Worm (Caenorhabditis elegans) whole organism, L3 larva: ENCODE results near the gene ZK353.4.

Experiments
- R02D3.7 ChIP-seq: fragments of 150-350 bp; optimal IDR thresholded peaks from 2 replicates; lab custom pipeline; 2014; ENCODE audit warnings: missing biosample characterization, missing genetic modification characterization
- ZK546.5 ChIP-seq: sonication (generic microtip); optimal IDR thresholded peaks from 2 replicates; lab custom pipeline; 2017; ENCODE audit warnings: missing biosample characterization, missing genetic modification characterization
- ama-1 ChIP-seq: fragments of 150-350 bp; optimal IDR thresholded peaks from 2 replicates; lab custom pipeline; 2018
- ceh-16 ChIP-seq: sonication (generic microtip); optimal IDR thresholded peaks from 2 replicates; lab custom pipeline; 2017; ENCODE audit warnings: missing biosample characterization, missing genetic modification characterization
- ceh-28 ChIP-seq: fragments of 150-350 bp; optimal IDR thresholded peaks from 2 replicates; lab custom pipeline; 2014; ENCODE audit warnings: missing biosample characterization, missing genetic modification reagents, missing genetic modification characterization
- ceh-82 ChIP-seq: fragments of 150-350 bp; optimal IDR thresholded peaks from 2 replicates; lab custom pipeline; 2014; ENCODE audit warnings: missing biosample characterization, missing genetic modification characterization
- ceh-9 ChIP-seq: sonication (generic microtip); optimal IDR thresholded peaks from 2 replicates; lab custom pipeline; 2018; ENCODE audit warnings: missing biosample characterization, missing genetic modification characterization
- daf-12 ChIP-seq: fragments of 150-350 bp; optimal IDR thresholded peaks from 2 replicates; lab custom pipeline; 2014; ENCODE audit warnings: missing biosample characterization, missing genetic modification reagents, missing genetic modification characterization
- egl-5 ChIP-seq: fragments of 150-350 bp; optimal IDR thresholded peaks from 2 replicates; lab custom pipeline; 2017; ENCODE audit warnings: missing biosample characterization, missing genetic modification reagents, missing genetic modification characterization, inconsistent platforms
- elt-1 ChIP-seq: fragments of 150-350 bp; optimal IDR thresholded peaks from 2 replicates; lab custom pipeline; 2014; ENCODE audit warnings: missing biosample characterization, missing genetic modification characterization
- elt-2 ChIP-seq: sonication (generic microtip); optimal IDR thresholded peaks from 2 replicates; lab custom pipeline; 2016; ENCODE audit warnings: missing genetic modification reagents, mild to moderate bottlenecking, missing genetic modification characterization, missing compliant biosample characterization
- fkh-10 ChIP-seq: sonication (generic microtip); optimal IDR thresholded peaks from 2 replicates; lab custom pipeline; 2017; ENCODE audit warnings: missing biosample characterization, missing genetic modification reagents, missing genetic modification characterization
- fkh-2 ChIP-seq: fragments of 150-350 bp; optimal IDR thresholded peaks from 2 replicates; lab custom pipeline; 2014; ENCODE audit warnings: missing biosample characterization, missing genetic modification reagents, missing genetic modification characterization
- fos-1 ChIP-seq: fragments of 150-350 bp; optimal IDR thresholded peaks from 2 replicates; lab custom pipeline; 2014; ENCODE audit warnings: missing biosample characterization, missing genetic modification characterization
- hmg-11 ChIP-seq: sonication (generic microtip); optimal IDR thresholded peaks from 2 replicates; lab custom pipeline; 2016; ENCODE audit warnings: missing genetic modification characterization, missing compliant biosample characterization
- jun-1 ChIP-seq: fragments of 150-350 bp; optimal IDR thresholded peaks from 2 replicates; lab custom pipeline; 2014; ENCODE audit warnings: missing biosample characterization, missing genetic modification reagents, missing genetic modification characterization
- lin-15B ChIP-seq: fragments of 150-350 bp; optimal IDR thresholded peaks from 2 replicates; lab custom pipeline; 2014; ENCODE audit warnings: missing biosample characterization, missing genetic modification characterization
- lin-39 ChIP-seq: fragments of 150-350 bp; optimal IDR thresholded peaks from 2 replicates; lab custom pipeline; 2018; ENCODE audit warnings: missing biosample characterization, missing genetic modification reagents, missing genetic modification characterization
- lsy-12 ChIP-seq: sonication (generic microtip); optimal IDR thresholded peaks from 2 replicates; lab custom pipeline; 2016; ENCODE audit warnings: mild to moderate bottlenecking, missing genetic modification characterization, missing compliant biosample characterization
- mdl-1 ChIP-seq: fragments of 150-350 bp; optimal IDR thresholded peaks from 2 replicates; lab custom pipeline; 2014; ENCODE audit warnings: missing biosample characterization, missing genetic modification characterization
- nfya-1 ChIP-seq: sonication (generic microtip); optimal IDR thresholded peaks from 2 replicates; lab custom pipeline; 2017; ENCODE audit warnings: missing genetic modification characterization, mild to moderate bottlenecking, missing compliant biosample characterization, antibody characterized with exemption, moderate library complexity; ENCODE audit not compliant: insufficient read depth
- nhr-11 ChIP-seq: fragments of 150-350 bp; optimal IDR thresholded peaks from 2 replicates; lab custom pipeline; 2014; ENCODE audit warnings: missing biosample characterization, missing genetic modification characterization
- nhr-12 ChIP-seq: fragments of 150-350 bp; optimal IDR thresholded peaks from 2 replicates; lab custom pipeline; 2014; ENCODE audit warnings: missing biosample characterization, missing genetic modification characterization
- nhr-23 ChIP-seq: fragments of 150-350 bp; optimal IDR thresholded peaks from 2 replicates; lab custom pipeline; 2014; ENCODE audit warnings: missing biosample characterization, missing genetic modification reagents, missing genetic modification characterization
- nhr-25 ChIP-seq: sonication (generic microtip); optimal IDR thresholded peaks from 2 replicates; lab custom pipeline; 2017; ENCODE audit warnings: missing biosample characterization, missing genetic modification characterization
- nhr-28 ChIP-seq: fragments of 150-350 bp; optimal IDR thresholded peaks from 2 replicates; lab custom pipeline; 2014; ENCODE audit warnings: missing biosample characterization, missing genetic modification characterization
- nhr-43 ChIP-seq: sonication (generic microtip); optimal IDR thresholded peaks from 2 replicates; lab custom pipeline; 2016; ENCODE audit warnings: mild to moderate bottlenecking, missing genetic modification characterization, missing compliant biosample characterization; ENCODE audit not compliant: poor library complexity, severe bottlenecking
- nhr-67 ChIP-seq: fragments of 150-350 bp; optimal IDR thresholded peaks from 2 replicates; lab custom pipeline; 2014; ENCODE audit warnings: missing biosample characterization, missing genetic modification characterization
- nhr-76 ChIP-seq: fragments of 150-350 bp; sonication (generic microtip); optimal IDR thresholded peaks from 5 replicates; lab custom pipeline; 2014; ENCODE audit warnings: missing biosample characterization, missing genetic modification characterization
- nhr-77 ChIP-seq: fragments of 150-350 bp; optimal IDR thresholded peaks from 2 replicates; lab custom pipeline; 2014; ENCODE audit warnings: missing biosample characterization, missing genetic modification characterization
- pha-4 ChIP-seq: fragments of 150-350 bp; optimal IDR thresholded peaks from 2 replicates; lab custom pipeline; 2014; ENCODE audit warnings: missing biosample characterization, missing genetic modification reagents, missing genetic modification characterization
- pqm-1 ChIP-seq: fragments of 150-350 bp; optimal IDR thresholded peaks from 2 replicates; lab custom pipeline; 2017; ENCODE audit warnings: missing biosample characterization, missing genetic modification characterization, inconsistent platforms
- sea-2 ChIP-seq: fragments of 150-350 bp; sonication (generic microtip); optimal IDR thresholded peaks from 4 replicates; lab custom pipeline; 2014; ENCODE audit warnings: missing biosample characterization, missing genetic modification reagents, missing genetic modification characterization
- skn-1 ChIP-seq: fragments of 150-350 bp; optimal IDR thresholded peaks from 2 replicates; lab custom pipeline; 2014; ENCODE audit warnings: missing biosample characterization, missing genetic modification characterization
- snpc-4 ChIP-seq: fragments of 150-350 bp; optimal IDR thresholded peaks from 2 replicates; lab custom pipeline; 2014; ENCODE audit warnings: missing biosample characterization, missing genetic modification characterization
- tbx-2 ChIP-seq: sonication (generic microtip); optimal IDR thresholded peaks from 2 replicates; lab custom pipeline; 2016; ENCODE audit warnings: mild to moderate bottlenecking, missing genetic modification characterization, missing compliant biosample characterization
- unc-39 ChIP-seq: sonication (generic microtip); optimal IDR thresholded peaks from 4 replicates; lab custom pipeline; 2017; ENCODE audit warnings: missing biosample characterization, missing genetic modification characterization
- unc-62 ChIP-seq: fragments of 150-350 bp; sonication (generic microtip); optimal IDR thresholded peaks from 4 replicates; lab custom pipeline; 2014; ENCODE audit warnings: missing biosample characterization, missing genetic modification reagents, missing genetic modification characterization
- zag-1 ChIP-seq: fragments of 150-350 bp; optimal IDR thresholded peaks from 2 replicates; lab custom pipeline; 2014; ENCODE audit warnings: missing biosample characterization, missing genetic modification characterization
- ztf-11 ChIP-seq: fragments of 150-350 bp; optimal IDR thresholded peaks from 2 replicates; lab custom pipeline; 2014; ENCODE audit warnings: missing biosample characterization, missing genetic modification characterization
- ztf-4 ChIP-seq: fragments of 150-350 bp; optimal IDR thresholded peaks from 2 replicates; lab custom pipeline; 2014; ENCODE audit warnings: missing biosample characterization, missing genetic modification characterization

The ZK353.4 gene

ce11 chrIII:8426271-8426670, 36.8 kb upstream of the ZK353.4 start, which contains the start of gene cec-1:
Gene cec-1, plus strand, starts transcription at chrIII:8426333.
- peak; percentile 14 for TF ChIP-seq nhr-25
- peak; percentile 35 for TF ChIP-seq pha-4
- no peak for TF ChIP-seq hmg-11 (tag; lab: Kevin White, UChicago)
- peak; percentile 12 for TF ChIP-seq nhr-23 (tag; lab: Kevin White, UChicago)
- TF ChIP-seq nfya-1, result peak; percentile 35

DNA sequence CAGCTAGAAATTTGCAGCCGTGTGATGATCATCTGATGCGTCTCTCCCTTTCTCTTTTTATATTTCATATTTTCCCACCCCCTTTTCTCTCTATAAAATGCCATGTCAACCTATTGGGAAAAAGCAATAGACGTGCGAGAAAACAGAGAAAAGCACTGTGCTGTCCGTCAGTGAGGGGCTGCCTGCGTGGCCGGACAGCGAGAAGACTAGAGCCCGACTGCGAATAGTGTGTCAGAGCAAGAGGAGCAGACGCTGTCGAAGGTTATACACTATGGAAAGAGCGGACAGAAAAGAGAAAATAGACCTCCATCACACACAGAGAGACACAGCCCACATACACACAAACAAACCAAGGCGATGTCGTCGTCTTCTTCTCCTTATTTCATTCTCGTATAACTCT, 35.6 kb upstream of the ZK353.4 start:
- peak; percentile 49 for TF ChIP-seq ama-1 (lab: Kevin White, UChicago)
- TF ChIP-seq elt-2 (tag; lab: Kevin White, UChicago), result peak; percentile 74
- peak; percentile 98 for TF ChIP-seq nfya-1
- no peak for TF ChIP-seq ceh-9 (tag; lab: Kevin White, UChicago)
- peak; percentile 83 for TF ChIP-seq skn-1
- TF ChIP-seq pha-4, result peak; percentile 67
- no peak for TF ChIP-seq nhr-76 (tag; lab: Kevin White, UChicago)
- TF ChIP-seq ceh-82 (tag; lab: Kevin White, UChicago), result no peak
- TF ChIP-seq jun-1, result peak; percentile 81
- peak; percentile 22 for TF ChIP-seq lin-15B (tag; lab: Kevin White, UChicago)
- TF ChIP-seq nhr-28 (tag; lab: Kevin White, UChicago), result no peak
- no peak for TF ChIP-seq zag-1
- peak; percentile 52 for TF ChIP-seq nhr-25
- TF ChIP-seq tbx-2, result peak; percentile 30
- no peak for TF ChIP-seq ZK546.5 (tag; lab: Kevin White, UChicago)
- TF ChIP-seq nhr-67 (tag; lab: Kevin White, UChicago), result no peak
- TF ChIP-seq nhr-77 (tag; lab: Kevin White, UChicago), result no peak
- TF ChIP-seq hmg-11 (tag; lab: Kevin White, UChicago), result peak; percentile 97
- TF ChIP-seq ceh-28 (tag; lab: Kevin White, UChicago), result peak; percentile 18
- TF ChIP-seq fos-1 (tag; lab: Kevin White, UChicago), result no peak
- no peak for TF ChIP-seq nhr-12 (tag; lab: Kevin White, UChicago)
- peak; percentile 74 for TF ChIP-seq pqm-1 (tag; lab: Kevin White, UChicago)
- TF ChIP-seq unc-39 (tag; lab: Kevin White, UChicago), result no peak
- no peak for TF ChIP-seq egl-5 (tag; lab: Kevin White, UChicago)
- peak; percentile 3 for TF ChIP-seq elt-1 (tag; lab: Kevin White, UChicago)
- peak; percentile 22 for TF ChIP-seq nhr-11
- no peak for TF ChIP-seq daf-12 (tag; lab: Kevin White, UChicago)
- peak; percentile 9 for TF ChIP-seq nhr-23 (tag; lab: Kevin White, UChicago)
- TF ChIP-seq fkh-2 (tag; lab: Kevin White, UChicago), result no peak
- peak; percentile 42 for TF ChIP-seq lin-39 (tag; lab: Kevin White, UChicago)
- no peak for TF ChIP-seq ceh-16 (tag; lab: Kevin White, UChicago)
- peak; percentile 80 for TF ChIP-seq snpc-4 (tag; lab: Kevin White, UChicago)
- peak; percentile 49 for TF ChIP-seq nhr-43 (tag; lab: Kevin White, UChicago)
- TF ChIP-seq R02D3.7 (tag; lab: Kevin White, UChicago), result peak; percentile 1
- no peak for TF ChIP-seq fkh-10
- TF ChIP-seq lsy-12, result peak; percentile 69
- no peak for TF ChIP-seq unc-62 (GFP tag; lab: Kevin White, UChicago)
- no peak for TF ChIP-seq ztf-11 (tag; lab: Kevin White, UChicago)
- TF ChIP-seq ztf-4 (tag; lab: Kevin White, UChicago), result no peak
- no peak for TF ChIP-seq mdl-1

DNA sequence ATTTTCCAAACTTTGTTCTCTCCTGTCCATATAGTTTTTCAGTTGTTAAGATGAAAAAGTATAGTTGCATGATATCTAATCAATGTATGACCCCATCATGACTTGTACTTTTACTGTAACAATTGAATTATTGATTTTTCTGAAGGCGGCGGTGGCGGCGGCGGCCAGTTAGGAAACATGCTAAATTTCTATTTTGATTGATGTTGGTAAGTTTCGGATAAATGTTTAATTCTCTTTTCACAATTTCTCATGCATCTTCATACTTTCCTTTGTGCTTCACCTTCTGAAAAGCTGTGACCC, 28.5 kb upstream of the ZK353.4 start, which contains the start of gene sor-1:
TSS of gene sor-1 (plus strand) at position 201 of the 300 bp plus-strand sequence.
- peak; percentile 12 for TF ChIP-seq ama-1 (lab: Kevin White, UChicago)
- no peak for TF ChIP-seq sea-2 (GFP tag; lab: Kevin White, UChicago)
- no peak for TF ChIP-seq ZK546.5 (tag; lab: Kevin White, UChicago)
- no peak for TF ChIP-seq nhr-28 (tag; lab: Kevin White, UChicago)
- no peak for TF ChIP-seq snpc-4 (tag; lab: Kevin White, UChicago)
- TF ChIP-seq nhr-25, result no peak
- TF ChIP-seq elt-2 (tag; lab: Kevin White, UChicago), result no peak
